Fruit fly (Drosophila melanogaster): ENCODE data around the gene Mur29B.

Gene Mur29B

DNA sequence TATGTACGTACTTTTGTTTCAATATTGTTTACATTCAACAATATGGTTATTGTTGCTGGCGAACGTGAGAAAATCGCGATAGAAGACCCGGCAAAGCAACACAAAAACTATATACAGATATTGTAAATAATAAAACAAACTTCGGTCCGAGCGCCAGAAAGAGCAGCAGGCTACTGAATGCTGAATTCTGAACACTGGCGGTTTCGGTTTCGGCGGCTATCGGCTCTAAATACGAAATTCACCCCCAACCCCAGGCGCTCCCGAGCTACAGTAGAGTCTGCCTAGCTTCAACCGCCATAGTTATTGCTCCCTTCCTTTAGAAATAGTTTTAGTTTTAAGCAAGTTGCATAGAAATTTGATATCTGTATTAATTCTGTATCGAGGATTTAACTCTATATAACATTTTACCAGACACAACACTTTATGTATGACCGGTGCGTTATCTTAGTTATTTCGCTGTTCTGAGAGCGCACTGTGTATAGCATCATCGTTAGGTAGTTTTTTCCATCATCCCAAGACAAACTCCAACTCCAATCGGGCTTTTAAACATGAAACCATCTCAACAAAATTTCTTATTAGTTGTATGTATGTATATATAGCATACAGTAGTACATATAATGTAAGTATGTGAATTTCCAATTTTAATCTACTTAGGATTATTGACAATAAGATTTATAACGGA is 10.4 kb downstream of the Mur29B start, which contains the start of gene CG7627 (continued):
- TF ChIP-seq sc (optimal IDR thresholded peaks at IDR 0.05) = no peak
- TF ChIP-seq sc (GFP tag; optimal IDR thresholded peaks at IDR 0.05) = peak; percentile 6
- peak; percentile 74 for TF ChIP-seq zfh2 (GFP tag; optimal IDR thresholded peaks at IDR 0.05)
- TF ChIP-seq CTCF (GFP tag; optimal IDR thresholded peaks at IDR 0.05) = no peak
- TF ChIP-seq ewg (GFP tag; optimal IDR thresholded peaks at IDR 0.05) = peak; percentile 47
- peak; percentile 58 for TF ChIP-seq ssp (GFP tag; IDR thresholded peaks at IDR 0.05)
- peak; percentile 70 for TF ChIP-seq phol (tag; optimal IDR thresholded peaks at IDR 0.05)
- peak; percentile 87 for TF ChIP-seq CG7786 (GFP tag; optimal IDR thresholded peaks at IDR 0.05)
- peak; percentile 68 for TF ChIP-seq ATbp (GFP tag; optimal IDR thresholded peaks at IDR 0.05)
- TF ChIP-seq CG18011 (GFP tag; optimal IDR thresholded peaks at IDR 0.05) = peak; percentile 26
- peak; percentile 44 for TF ChIP-seq Atf3 (GFP tag; optimal IDR thresholded peaks at IDR 0.05)
- peak; percentile 57 for TF ChIP-seq gcm2 (GFP tag; optimal IDR thresholded peaks at IDR 0.05)
- peak; percentile 40 for TF ChIP-seq CG3163 (GFP tag; optimal IDR thresholded peaks at IDR 0.05)
- TF ChIP-seq unpg (GFP tag; optimal IDR thresholded peaks at IDR 0.05) = peak; percentile 70
- TF ChIP-seq Dek (tag; optimal IDR thresholded peaks at IDR 0.05) = peak; percentile 65
- peak; percentile 76 for TF ChIP-seq CG34376 (GFP tag; optimal IDR thresholded peaks at IDR 0.05)
- peak; percentile 70 for TF ChIP-seq B-H2 (GFP tag; optimal IDR thresholded peaks at IDR 0.05)
- peak in 1 of 2 experiments; percentile 82 for TF ChIP-seq insv (GFP tag; optimal IDR thresholded peaks at IDR 0.05)
- TF ChIP-seq CG18476 (GFP tag; optimal IDR thresholded peaks at IDR 0.05) = peak; percentile 64
- peak; percentile 84 for TF ChIP-seq Hmr (GFP tag; optimal IDR thresholded peaks at IDR 0.05)
- TF ChIP-seq CkIIα-i1 (GFP tag; IDR thresholded peaks at IDR 0.05) = 0 out of 2 replicates have a peak, but pooled peaks have one; percentile 37
- TF ChIP-seq pan (optimal IDR thresholded peaks at IDR 0.05) = no peak
- peak in 1 of 2 experiments; percentile 83 for TF ChIP-seq pan (GFP tag; optimal IDR thresholded peaks at IDR 0.05 in 1 of 2, IDR thresholded peaks at IDR 0.05 in 1 of 2)
- peak; percentile 80 for TF ChIP-seq CG1603 (tag; optimal IDR thresholded peaks at IDR 0.05)
- peak; percentile 56 for TF ChIP-seq Sox102F (GFP tag; optimal IDR thresholded peaks at IDR 0.05)
- peak; percentile 60; the same call in 1 of the 2 replicates for TF ChIP-seq stc (GFP tag; IDR thresholded peaks at IDR 0.05)
- TF ChIP-seq NC2α (GFP tag; optimal IDR thresholded peaks at IDR 0.05) = peak; percentile 12
- peak; percentile 48 for TF ChIP-seq Sry-δ (GFP tag; optimal IDR thresholded peaks at IDR 0.05)
- TF ChIP-seq D (optimal IDR thresholded peaks at IDR 0.05) = no peak
- TF ChIP-seq D (GFP tag; optimal IDR thresholded peaks at IDR 0.05) = peak; percentile 51
- TF ChIP-seq tup (GFP tag; optimal IDR thresholded peaks at IDR 0.05) = peak; percentile 41
- no peak for TF ChIP-seq CG15479 (GFP tag; optimal IDR thresholded peaks at IDR 0.05)
- no peak for TF ChIP-seq z (GFP tag; IDR thresholded peaks at IDR 0.05)
- no peak for TF ChIP-seq br (optimal IDR thresholded peaks at IDR 0.05)
- no peak for TF ChIP-seq CG16813 (GFP tag; IDR thresholded peaks at IDR 0.05; ENCODE audit: partially characterized antibody)
- TF ChIP-seq CG12104 (GFP tag; optimal IDR thresholded peaks at IDR 0.05) = peak; percentile 76
- TF ChIP-seq fd102C (GFP tag; optimal IDR thresholded peaks at IDR 0.05) = no peak
- peak; percentile 11 for TF ChIP-seq CG30431 (GFP tag; optimal IDR thresholded peaks at IDR 0.05)
- peak; percentile 47 for TF ChIP-seq Abd-B (GFP tag; optimal IDR thresholded peaks at IDR 0.05)
- TF ChIP-seq ranshi (GFP tag; IDR thresholded peaks at IDR 0.05) = peak; percentile 81
- peak; percentile 65 for TF ChIP-seq Jarid2 (GFP tag; optimal IDR thresholded peaks at IDR 0.05)
- TF ChIP-seq ap (GFP tag; IDR thresholded peaks at IDR 0.05) = 0 out of 2 replicates have a peak, but pooled peaks have one; percentile 51
- TF ChIP-seq lab (GFP tag; optimal IDR thresholded peaks at IDR 0.05) = peak; percentile 88
- peak; percentile 30 for TF ChIP-seq wek (GFP tag; optimal IDR thresholded peaks at IDR 0.05)
- TF ChIP-seq sens-2 (GFP tag; IDR thresholded peaks at IDR 0.05) = no peak
- peak; percentile 83 for TF ChIP-seq gem (tag; optimal IDR thresholded peaks at IDR 0.05)
- peak; percentile 67 for TF ChIP-seq CG9437 (GFP tag; optimal IDR thresholded peaks at IDR 0.05)
- TF ChIP-seq CG1602 (GFP tag; optimal IDR thresholded peaks at IDR 0.05) = peak; percentile 23
- TF ChIP-seq Xrp1 (GFP tag; IDR thresholded peaks at IDR 0.05) = peak; percentile 83
- peak; percentile 40; the same call in 1 of the 3 replicates for TF ChIP-seq jigr1 (GFP tag; IDR thresholded peaks at IDR 0.05)
- peak; percentile 57 for TF ChIP-seq tx (GFP tag; optimal IDR thresholded peaks at IDR 0.05)
